Worm (Caenorhabditis elegans): ENCODE measurements around the gene sdz-27.
A peak's percentile ranks its signal among the peaks of the same experiment; 100 is the strongest.

sdz-27 gene

ce11 chrIV:11186729-11187128 lies at the start of gene sdz-27:
sdz-27 (plus strand) TSS chrIV:11187029.
- no peak for TF ChIP-seq skn-1 (tag; optimal IDR thresholded peaks at IDR 0.05)
- no peak for TF ChIP-seq ztf-11 (tag; optimal IDR thresholded peaks at IDR 0.05)
- TF ChIP-seq zag-1 (tag; optimal IDR thresholded peaks at IDR 0.05), result no peak
- no peak for TF ChIP-seq nhr-237 (tag; optimal IDR thresholded peaks at IDR 0.05)
- TF ChIP-seq nhr-23 (tag; optimal IDR thresholded peaks at IDR 0.05), result no peak
- TF ChIP-seq lin-39 (tag; optimal IDR thresholded peaks at IDR 0.05), result no peak
- no peak for TF ChIP-seq tbx-2 (tag; optimal IDR thresholded peaks at IDR 0.05)
- TF ChIP-seq ZK546.5 (tag; optimal IDR thresholded peaks at IDR 0.05), result no peak
- TF ChIP-seq mdl-1 (tag; optimal IDR thresholded peaks at IDR 0.05), result no peak
- no peak for TF ChIP-seq elt-2 (tag; optimal IDR thresholded peaks at IDR 0.05)
- no peak for TF ChIP-seq daf-12 (tag; optimal IDR thresholded peaks at IDR 0.05)
- TF ChIP-seq ceh-28 (tag; optimal IDR thresholded peaks at IDR 0.05), result no peak
- TF ChIP-seq aly-2 (tag; optimal IDR thresholded peaks at IDR 0.05), result no peak
- TF ChIP-seq egl-27 (tag; optimal IDR thresholded peaks at IDR 0.05), result no peak
- no peak for TF ChIP-seq pha-4 (tag; optimal IDR thresholded peaks at IDR 0.05)
- no peak for TF ChIP-seq nhr-76 (tag; optimal IDR thresholded peaks at IDR 0.05)
- no peak for TF ChIP-seq elt-3 (tag; optimal IDR thresholded peaks at IDR 0.05)
- TF ChIP-seq nhr-11 (tag; optimal IDR thresholded peaks at IDR 0.05), result no peak
- no peak for TF ChIP-seq lsy-12 (tag; optimal IDR thresholded peaks at IDR 0.05)
- TF ChIP-seq nfya-1 (tag; optimal IDR thresholded peaks at IDR 0.05; ENCODE audit: insufficient read depth), result no peak

- TF ChIP-seq pha-4 (tag; optimal IDR thresholded peaks at IDR 0.05) (peak; percentile 73), nhr-23 (tag; optimal IDR thresholded peaks at IDR 0.05) (peak; percentile 33), tbx-2 (tag; optimal IDR thresholded peaks at IDR 0.05) (no peak), nfya-1 (tag; optimal IDR thresholded peaks at IDR 0.05; ENCODE audit: insufficient read depth) (peak; percentile 62), nhr-25 (tag; optimal IDR thresholded peaks at IDR 0.05) (peak; percentile 14), nhr-237 (tag; optimal IDR thresholded peaks at IDR 0.05) (no peak), lin-15B (tag; optimal IDR thresholded peaks at IDR 0.05) (peak; percentile 28), lsy-12 (tag; optimal IDR thresholded peaks at IDR 0.05) (no peak), mml-1 (tag; optimal IDR thresholded peaks at IDR 0.05) (no peak), ZK546.5 (tag; optimal IDR thresholded peaks at IDR 0.05) (no peak), aly-2 (tag; optimal IDR thresholded peaks at IDR 0.05) (no peak)
Measured at ce11 chrIV:11142314-11143227, 44.3 kb upstream of the sdz-27 start, which contains the start of gene skih-2. skih-2 (minus strand) TSS chrIV:11142364.

- TF ChIP-seq pqm-1 (tag; optimal IDR thresholded peaks at IDR 0.05), result no peak
- no peak for TF ChIP-seq ZK546.5 (tag; optimal IDR thresholded peaks at IDR 0.05)
- TF ChIP-seq R02D3.7 (tag; optimal IDR thresholded peaks at IDR 0.05), result no peak
- TF ChIP-seq aly-2 (tag; optimal IDR thresholded peaks at IDR 0.05), result no peak
- TF ChIP-seq skn-1 (tag; optimal IDR thresholded peaks at IDR 0.05), result no peak
- no peak for TF ChIP-seq snpc-4 (tag; optimal IDR thresholded peaks at IDR 0.05)
- TF ChIP-seq fos-1 (tag; optimal IDR thresholded peaks at IDR 0.05), result no peak
- TF ChIP-seq nhr-12 (tag; optimal IDR thresholded peaks at IDR 0.05), result no peak
- no peak for TF ChIP-seq ceh-82 (tag; optimal IDR thresholded peaks at IDR 0.05)
- TF ChIP-seq nhr-25 (tag; optimal IDR thresholded peaks at IDR 0.05), result no peak
- TF ChIP-seq ceh-28 (tag; optimal IDR thresholded peaks at IDR 0.05), result no peak
- no peak for TF ChIP-seq lsy-12 (tag; optimal IDR thresholded peaks at IDR 0.05)
- no peak for TF ChIP-seq daf-12 (tag; optimal IDR thresholded peaks at IDR 0.05)
- no peak for TF ChIP-seq eor-1 (tag; optimal IDR thresholded peaks at IDR 0.05)
- TF ChIP-seq ama-1 (optimal IDR thresholded peaks at IDR 0.05), result no peak
- TF ChIP-seq nhr-77 (tag; optimal IDR thresholded peaks at IDR 0.05), result no peak
- TF ChIP-seq ceh-16 (tag; optimal IDR thresholded peaks at IDR 0.05), result no peak
- TF ChIP-seq hmg-11 (tag; optimal IDR thresholded peaks at IDR 0.05), result no peak
- no peak for TF ChIP-seq nhr-11 (tag; optimal IDR thresholded peaks at IDR 0.05)
- no peak for TF ChIP-seq pha-4 (tag; optimal IDR thresholded peaks at IDR 0.05)
Measured at ce11 chrIV:11143228-11143444, 43.7 kb upstream of the sdz-27 start, which contains the start of gene F01G4.4. F01G4.4 (plus strand) TSS chrIV:11143345.

- TF ChIP-seq pqm-1 (tag; optimal IDR thresholded peaks at IDR 0.05) (no peak), nhr-237 (tag; optimal IDR thresholded peaks at IDR 0.05) (no peak), nhr-23 (tag; optimal IDR thresholded peaks at IDR 0.05) (no peak), tbx-2 (tag; optimal IDR thresholded peaks at IDR 0.05) (no peak), eor-1 (tag; optimal IDR thresholded peaks at IDR 0.05) (no peak), aly-2 (tag; optimal IDR thresholded peaks at IDR 0.05) (no peak), nhr-12 (tag; optimal IDR thresholded peaks at IDR 0.05) (no peak)
Measured at ce11 chrIV:11145929-11146339, 40.9 kb upstream of the sdz-27 start.

Measured in whole organism, L3 larva.